Fruit fly (Drosophila melanogaster): ENCODE results near the gene TwdlE.

- no peak for TF ChIP-seq EcR (GFP tag; optimal IDR thresholded peaks at IDR 0.05)
- TF ChIP-seq CG8478 (optimal IDR thresholded peaks at IDR 0.05), result peak; percentile 95
- TF ChIP-seq psq (optimal IDR thresholded peaks at IDR 0.05), result no peak
- no peak for TF ChIP-seq usp (GFP tag; optimal IDR thresholded peaks at IDR 0.05)
- TF ChIP-seq Dll (optimal IDR thresholded peaks at IDR 0.05), result no peak
- TF ChIP-seq pan (optimal IDR thresholded peaks at IDR 0.05), result no peak
Observed at dm6 chr2L:7828231-7828630, 32.4 kb downstream of the TwdlE start.
